Worm (Caenorhabditis elegans) whole organism, young adult: Measurements from ENCODE around the gene rsu-1.

Source experiments
- ceh-79 ChIP-seq: sonication (generic microtip); optimal IDR thresholded peaks from 2 replicates; lab custom pipeline; 2017; ENCODE audit warnings: mild to moderate bottlenecking, missing genetic modification characterization, missing compliant biosample characterization
- hlh-26 ChIP-seq: fragments of 200-800 bp; sonication (Bioruptor generic); conservative IDR thresholded peaks from 2 replicates; pipeline ENCODE4 v1.3.6; 2022; ENCODE audit warnings: missing genetic modification reagents, missing genetic modification characterization, missing compliant biosample characterization

DNA sequence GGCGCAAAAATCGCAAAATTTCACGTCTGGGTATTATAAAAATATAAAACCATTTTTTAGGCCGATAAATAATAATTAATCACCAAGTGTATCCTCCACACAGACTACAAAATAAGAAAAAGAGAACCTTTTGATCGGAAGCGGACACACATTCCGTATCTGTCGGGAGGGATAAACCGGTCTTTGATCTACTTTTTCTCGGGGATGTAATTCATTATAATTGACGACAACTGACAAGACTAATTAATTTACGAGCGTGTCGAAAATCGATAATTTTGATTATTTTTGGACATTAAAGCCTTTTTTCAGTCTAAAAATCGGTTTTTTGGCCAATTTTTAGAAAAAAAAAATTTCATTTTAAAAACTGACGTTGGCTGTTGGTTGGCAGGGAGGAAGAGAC is 1.4 kb upstream of the rsu-1 start:
- TF ChIP-seq hlh-26 (GFP tag; lab: Robert Waterston, UW) (no peak), ceh-79 (tag; lab: Kevin White, UChicago) (no peak)
